Worm (Caenorhabditis elegans): ENCODE results near the gene ant-1.1.
A peak's percentile ranks its signal among the peaks of the same experiment; 100 is the strongest.

The ant-1.1 gene

DNA sequence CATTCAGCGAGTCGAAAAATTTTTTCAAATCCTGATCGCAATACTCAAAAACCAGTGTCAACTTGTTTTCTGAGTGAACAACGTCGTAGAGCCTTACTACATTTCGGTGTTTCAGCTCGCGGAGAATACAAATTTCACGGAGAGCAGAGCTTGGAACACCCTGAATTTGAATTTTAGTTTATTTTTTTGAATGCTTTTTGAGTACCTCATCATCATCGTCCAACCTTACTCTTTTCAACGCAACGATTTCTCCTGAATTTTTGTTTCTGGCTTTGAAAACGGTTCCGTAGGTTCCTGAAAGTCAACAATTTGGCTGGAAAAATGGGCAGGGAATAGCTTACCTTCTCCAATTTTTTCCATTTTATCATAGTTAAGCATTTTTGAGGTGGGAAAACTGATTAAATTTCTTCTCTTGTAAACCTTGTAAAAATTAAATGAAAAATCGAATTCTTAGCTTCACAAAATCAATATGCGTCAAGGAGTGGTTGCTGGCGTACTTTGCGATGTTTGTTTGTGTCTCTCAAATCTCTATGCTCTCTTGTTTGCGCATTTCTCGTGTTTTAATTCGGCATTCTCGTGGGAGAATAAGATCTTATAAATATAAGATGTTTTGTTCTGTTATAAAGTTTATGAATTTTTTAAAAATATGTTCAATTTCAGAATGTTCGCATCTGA is 3.1 kb downstream of the ant-1.1 start, which contains the start of gene cdk-5:
TSS of gene cdk-5 (minus strand) at position 425 of the 675 bp plus-strand sequence.
- TF ChIP-seq nhr-28 (tag; optimal IDR thresholded peaks at IDR 0.05) (no peak), unc-120 (tag; optimal IDR thresholded peaks at IDR 0.05; ENCODE audit: poor library complexity, severe bottlenecking) (no peak), nhr-12 (tag; optimal IDR thresholded peaks at IDR 0.05) (no peak), drap-1 (GFP tag; optimal IDR thresholded peaks at IDR 0.05) (peak; percentile 1), M03D4.4 (tag; optimal IDR thresholded peaks at IDR 0.05) (no peak), ceh-83 (GFP tag; optimal IDR thresholded peaks at IDR 0.05) (no peak), snpc-4 (tag; optimal IDR thresholded peaks at IDR 0.05) (no peak), nhr-76 (tag; optimal IDR thresholded peaks at IDR 0.05) (no peak), nhr-237 (tag; optimal IDR thresholded peaks at IDR 0.05) (peak; percentile 76), mep-1 (tag; optimal IDR thresholded peaks at IDR 0.05) (peak; percentile 76), lin-13 (tag; optimal IDR thresholded peaks at IDR 0.05) (peak; percentile 72), tbx-8 (GFP tag; optimal IDR thresholded peaks at IDR 0.05) (no peak), elt-1 (tag; optimal IDR thresholded peaks at IDR 0.05; ENCODE audit: borderline replicate concordance, insufficient read depth) (no peak), unc-39 (tag; optimal IDR thresholded peaks at IDR 0.05) (no peak), zip-8 (tag; optimal IDR thresholded peaks at IDR 0.05) (no peak), ztf-11 (tag; optimal IDR thresholded peaks at IDR 0.05) (no peak), bed-3 (GFP tag; optimal IDR thresholded peaks at IDR 0.05) (no peak), sptf-1 (tag; optimal IDR thresholded peaks at IDR 0.05) (peak; percentile 39), unc-62 (GFP tag; optimal IDR thresholded peaks at IDR 0.05) (peak; percentile 20), lsy-2 (tag; optimal IDR thresholded peaks at IDR 0.05) (peak; percentile 86), nhr-2 (tag; optimal IDR thresholded peaks at IDR 0.05) (peak; percentile 38), blmp-1 (tag; optimal IDR thresholded peaks at IDR 0.05) (no peak), lin-32 (GFP tag; optimal IDR thresholded peaks at IDR 0.05) (no peak), sem-2 (GFP tag; optimal IDR thresholded peaks at IDR 0.05) (no peak), elt-3 (tag; optimal IDR thresholded peaks at IDR 0.05) (no peak), ceh-43 (GFP tag; optimal IDR thresholded peaks at IDR 0.05) (no peak), cnd-1 (tag; optimal IDR thresholded peaks at IDR 0.05) (no peak), ham-2 (GFP tag; optimal IDR thresholded peaks at IDR 0.05) (no peak), pha-4 (tag; optimal IDR thresholded peaks at IDR 0.05) (peak; percentile 95), mab-5 (tag; optimal IDR thresholded peaks at IDR 0.05) (no peak), ces-1 (GFP tag; optimal IDR thresholded peaks at IDR 0.05) (peak; percentile 97), flh-1 (GFP tag; optimal IDR thresholded peaks at IDR 0.05) (no peak), ceh-39 (tag; optimal IDR thresholded peaks at IDR 0.05) (peak; percentile 61), mls-2 (tag; optimal IDR thresholded peaks at IDR 0.05) (no peak), hlh-1 (tag; optimal IDR thresholded peaks at IDR 0.05) (peak; percentile 8)

DNA sequence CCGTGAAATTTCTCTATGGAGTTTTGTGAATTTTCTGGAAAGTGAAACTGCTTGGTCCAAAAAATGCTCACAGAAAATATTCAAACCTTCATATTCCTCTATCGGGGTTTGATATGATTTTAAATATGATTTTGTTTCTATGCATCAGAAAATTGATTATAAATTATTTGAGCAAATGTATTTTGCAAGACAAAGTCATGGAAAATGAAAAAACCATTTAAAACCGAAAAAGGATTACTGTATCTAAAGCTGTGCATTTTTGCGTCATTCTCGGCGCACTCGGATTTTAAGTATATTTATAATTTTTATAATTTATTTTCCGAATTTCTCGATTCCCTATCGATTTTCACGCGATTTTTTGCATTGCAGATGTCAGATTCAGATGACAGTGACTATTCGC is 8.5 kb downstream of the ant-1.1 start, which contains the start of gene pssy-2:
TSS of gene pssy-2 (plus strand) at position 301 of the 400 bp plus-strand sequence.
- TF ChIP-seq cnd-1 (tag; optimal IDR thresholded peaks at IDR 0.05) (no peak), sptf-1 (tag; optimal IDR thresholded peaks at IDR 0.05) (no peak), snpc-4 (tag; optimal IDR thresholded peaks at IDR 0.05) (no peak), drap-1 (GFP tag; optimal IDR thresholded peaks at IDR 0.05) (no peak), nhr-237 (tag; optimal IDR thresholded peaks at IDR 0.05) (no peak), unc-39 (tag; optimal IDR thresholded peaks at IDR 0.05) (no peak), mls-2 (tag; optimal IDR thresholded peaks at IDR 0.05) (no peak), nhr-12 (tag; optimal IDR thresholded peaks at IDR 0.05) (no peak), blmp-1 (tag; optimal IDR thresholded peaks at IDR 0.05) (no peak), nhr-76 (tag; optimal IDR thresholded peaks at IDR 0.05) (no peak), ces-1 (GFP tag; optimal IDR thresholded peaks at IDR 0.05) (no peak), zip-8 (tag; optimal IDR thresholded peaks at IDR 0.05) (no peak)

ce11 chrIII:13474482-13474881 is 11.5 kb downstream of the ant-1.1 start:
- peak; percentile 54 for TF ChIP-seq cnd-1 (tag; optimal IDR thresholded peaks at IDR 0.05)
- no peak for TF ChIP-seq nhr-237 (tag; optimal IDR thresholded peaks at IDR 0.05)

DNA sequence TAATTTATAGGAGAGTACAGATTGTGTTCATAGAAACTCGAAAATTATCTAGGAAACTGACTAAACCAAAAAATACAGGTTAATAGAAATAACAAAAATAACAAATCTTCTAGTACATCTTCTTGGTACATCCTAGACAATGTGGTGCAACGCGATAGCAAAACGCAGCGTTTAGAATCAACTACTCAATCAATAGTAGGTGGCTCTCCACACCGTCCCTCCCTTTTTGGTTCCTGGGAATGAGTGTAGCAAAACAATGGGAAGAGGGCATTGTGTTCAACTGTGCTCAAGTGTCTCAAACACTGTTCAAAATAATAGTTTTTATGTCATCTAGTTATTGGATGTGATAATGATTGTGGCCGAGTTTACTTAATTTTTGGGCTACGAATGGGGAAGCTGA is 13.7 kb downstream of the ant-1.1 start, which contains the start of gene T27E9.6:
TSS of gene T27E9.6 (minus strand) at position 101 of the 400 bp plus-strand sequence.
- TF ChIP-seq hlh-1 (tag; optimal IDR thresholded peaks at IDR 0.05) (no peak), M03D4.4 (tag; optimal IDR thresholded peaks at IDR 0.05) (no peak), ham-2 (GFP tag; optimal IDR thresholded peaks at IDR 0.05) (no peak), sptf-1 (tag; optimal IDR thresholded peaks at IDR 0.05) (no peak), ceh-43 (GFP tag; optimal IDR thresholded peaks at IDR 0.05) (no peak), tbx-8 (GFP tag; optimal IDR thresholded peaks at IDR 0.05) (no peak), mep-1 (tag; optimal IDR thresholded peaks at IDR 0.05) (no peak), blmp-1 (tag; optimal IDR thresholded peaks at IDR 0.05) (no peak), elt-1 (tag; optimal IDR thresholded peaks at IDR 0.05; ENCODE audit: borderline replicate concordance, insufficient read depth) (no peak), lin-13 (tag; optimal IDR thresholded peaks at IDR 0.05) (no peak), drap-1 (GFP tag; optimal IDR thresholded peaks at IDR 0.05) (no peak), cnd-1 (tag; optimal IDR thresholded peaks at IDR 0.05) (no peak), nhr-237 (tag; optimal IDR thresholded peaks at IDR 0.05) (no peak)
